Fruit fly (Drosophila melanogaster) S2 (cell line): ENCODE results near the gene Or85f.

Experiments used
- CG8478 ChIP-seq: fragments of >200 bp; optimal IDR thresholded peaks from 2 replicates; lab custom pipeline; 2018
- CTCF ChIP-seq, 2 experiments: fragments of >200 bp; optimal IDR thresholded peaks; 2 replicates each; lab custom pipeline; 2018

Gene Or85f

dm6 chr3R:9404104-9404512 is 6.1 kb downstream of the Or85f start, which contains the start of the genes CG9356, BBIP1 and CG8135:
TSS of gene CG9356 (minus strand) at chr3R:9404269.
TSS of gene BBIP1 (plus strand) at chr3R:9404385.
TSS of gene CG8135 (plus strand) at chr3R:9404385.
- TF ChIP-seq CG8478 (no peak), CTCF (optimal IDR thresholded peaks at IDR 0.05; lab: Kevin White, UChicago) (no peak)

- TF ChIP-seq CG8478, result no peak
- TF ChIP-seq CTCF (optimal IDR thresholded peaks at IDR 0.05; lab: Kevin White, UChicago), result no peak
These were observed 10.1 kb downstream of the Or85f start, which contains the start of gene CG44261 for dm6 chr3R:9408069-9408468. TSS of gene CG44261 (minus strand) at chr3R:9408169.

dm6 chr3R:9410182-9410581 is 12.2 kb downstream of the Or85f start, which contains the start of gene betaTub85D:
TSS of gene betaTub85D (minus strand) at chr3R:9410282.
- TF ChIP-seq CG8478 (no peak), CTCF (optimal IDR thresholded peaks at IDR 0.05; lab: Kevin White, UChicago) (no peak)

- TF ChIP-seq CG8478 (no peak), CTCF (optimal IDR thresholded peaks at IDR 0.05; lab: Kevin White, UChicago) (no peak)
These were observed 14.1 kb downstream of the Or85f start, which contains the start of the genes Task7 and alpha-Man-IIa for dm6 chr3R:9411928-9412640. TSS of gene Task7 (minus strand) at chr3R:9412293. TSS of gene alpha-Man-IIa (plus strand) at chr3R:9412548.

dm6 chr3R:9416951-9417350 is 19.0 kb downstream of the Or85f start:
- no peak for TF ChIP-seq CTCF (optimal IDR thresholded peaks at IDR 0.05; lab: Kevin White, UChicago)
- no peak for TF ChIP-seq CG8478

dm6 chr3R:9417577-9418334 is 19.8 kb downstream of the Or85f start, which contains the start of gene ps:
TSS of gene ps (plus strand) at chr3R:9417940.
- no peak for TF ChIP-seq CG8478
- TF ChIP-seq CTCF (optimal IDR thresholded peaks at IDR 0.05; lab: Kevin White, UChicago), result no peak

- TF ChIP-seq CG8478, result no peak
- no peak for TF ChIP-seq CTCF (optimal IDR thresholded peaks at IDR 0.05; lab: Kevin White, UChicago)
These were observed 20.6 kb downstream of the Or85f start for dm6 chr3R:9418373-9419299.

dm6 chr3R:9419300-9419652 is 21.3 kb downstream of the Or85f start:
- no peak for TF ChIP-seq CG8478
- TF ChIP-seq CTCF (optimal IDR thresholded peaks at IDR 0.05; lab: Kevin White, UChicago), result no peak

dm6 chr3R:9420439-9421234 is 22.6 kb downstream of the Or85f start:
- TF ChIP-seq CTCF (optimal IDR thresholded peaks at IDR 0.05; lab: Kevin White, UChicago) (no peak), CG8478 (no peak)

dm6 chr3R:9422338-9422737 is 24.3 kb downstream of the Or85f start:
- no peak for TF ChIP-seq CG8478
- TF ChIP-seq CTCF (optimal IDR thresholded peaks at IDR 0.05; lab: Kevin White, UChicago), result no peak

- TF ChIP-seq CG8478 (no peak), CTCF (optimal IDR thresholded peaks at IDR 0.05; lab: Kevin White, UChicago) (no peak)
These were observed 26.2 kb downstream of the Or85f start for dm6 chr3R:9424061-9424665.

- TF ChIP-seq CG8478, result no peak
- TF ChIP-seq CTCF (optimal IDR thresholded peaks at IDR 0.05; lab: Kevin White, UChicago), result no peak
These were observed 29.3 kb downstream of the Or85f start for dm6 chr3R:9427328-9427727.

- TF ChIP-seq CG8478 (no peak), CTCF (optimal IDR thresholded peaks at IDR 0.05; lab: Kevin White, UChicago) (no peak)
These were observed 30.3 kb downstream of the Or85f start for dm6 chr3R:9428189-9428699.

dm6 chr3R:9428988-9429387 is 31.0 kb downstream of the Or85f start:
- no peak for TF ChIP-seq CTCF (optimal IDR thresholded peaks at IDR 0.05; lab: Kevin White, UChicago)
- no peak for TF ChIP-seq CG8478
